Worm (Caenorhabditis elegans): Measurements from ENCODE around the gene wago-5.

- TF ChIP-seq elt-1 (tag; optimal IDR thresholded peaks at IDR 0.05; ENCODE audit: borderline replicate concordance, insufficient read depth) (no peak), lin-32 (GFP tag; optimal IDR thresholded peaks at IDR 0.05) (no peak), ham-2 (GFP tag; optimal IDR thresholded peaks at IDR 0.05) (no peak), unc-39 (tag; optimal IDR thresholded peaks at IDR 0.05) (no peak), cnd-1 (tag; optimal IDR thresholded peaks at IDR 0.05) (no peak), nhr-237 (tag; optimal IDR thresholded peaks at IDR 0.05) (no peak), pha-4 (tag; optimal IDR thresholded peaks at IDR 0.05) (no peak), nhr-12 (tag; optimal IDR thresholded peaks at IDR 0.05) (no peak), lsy-2 (tag; optimal IDR thresholded peaks at IDR 0.05) (no peak), ztf-11 (tag; optimal IDR thresholded peaks at IDR 0.05) (no peak), zip-8 (tag; optimal IDR thresholded peaks at IDR 0.05) (no peak), flh-1 (GFP tag; optimal IDR thresholded peaks at IDR 0.05) (no peak), nhr-76 (tag; optimal IDR thresholded peaks at IDR 0.05) (no peak), snpc-4 (tag; optimal IDR thresholded peaks at IDR 0.05) (no peak)
Observed at ce11 chrII:5792490-5792889, 22.8 kb downstream of the wago-5 start, which contains the start of gene K05F1.14.

Data from whole organism, mixed stage, embryonic.